Worm (Caenorhabditis elegans): ENCODE data around the gene fbxb-24.
A peak's percentile ranks its signal among the peaks of the same experiment; 100 is the strongest.
"Not testable (repeated sequence)": the region's sequence is repeated elsewhere in the genome, so short reads cannot be mapped to it uniquely, and the experiment has no call there.

The fbxb-24 gene

ce11 chrIII:11878751-11879150 is 30.0 kb upstream of the fbxb-24 start, which contains the start of gene Y56A3A.6:
Y56A3A.6 (minus strand) TSS chrIII:11878803.
- TF ChIP-seq ztf-16 (tag; optimal IDR thresholded peaks at IDR 0.05) (no peak), elt-2 (tag; optimal IDR thresholded peaks at IDR 0.05) (peak; percentile 79)

DNA sequence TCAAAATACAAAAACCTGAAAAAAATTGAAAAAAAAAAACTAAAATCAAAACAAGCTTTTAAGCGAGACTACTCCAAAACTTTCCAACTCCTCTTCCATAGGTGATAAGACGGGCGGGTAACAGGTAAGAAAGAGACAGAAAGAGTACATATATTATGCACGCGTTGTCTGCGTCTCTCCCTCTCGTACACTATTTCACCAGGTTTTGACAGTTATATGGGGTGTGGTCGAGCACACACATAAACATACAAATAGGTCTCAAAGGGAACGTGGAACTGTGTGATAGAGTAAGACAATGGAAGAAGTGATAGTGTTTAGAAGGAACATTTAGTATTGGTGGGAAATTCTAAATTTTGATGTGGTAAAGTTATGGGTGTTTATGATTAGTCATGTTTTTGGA is 27.2 kb upstream of the fbxb-24 start:
- TF ChIP-seq nhr-11 (tag; optimal IDR thresholded peaks at IDR 0.05) (no peak), elt-2 (tag; optimal IDR thresholded peaks at IDR 0.05) (peak; percentile 42), sox-4 (tag; optimal IDR thresholded peaks at IDR 0.05) (no peak), nhr-232 (tag; optimal IDR thresholded peaks at IDR 0.05) (no peak), eyg-1 (tag; optimal IDR thresholded peaks at IDR 0.05) (no peak), lim-6 (tag; optimal IDR thresholded peaks at IDR 0.05) (no peak), T23F11.4 (GFP tag; optimal IDR thresholded peaks at IDR 0.05) (no peak), dve-1 (tag; optimal IDR thresholded peaks at IDR 0.05) (no peak)

- TF ChIP-seq sox-2 (GFP tag; IDR thresholded peaks at IDR 0.05); pha-4 (tag; optimal IDR thresholded peaks at IDR 0.05); ceh-22 (tag; optimal IDR thresholded peaks at IDR 0.05): not testable (repeated sequence)
These were observed 25.1 kb upstream of the fbxb-24 start, which contains the start of gene fbxb-22 for ce11 chrIII:11883694-11884093. fbxb-22 (minus strand) TSS chrIII:11883754.

ce11 chrIII:11891335-11891734 is 17.4 kb upstream of the fbxb-24 start, which contains the start of gene faah-5:
faah-5 (minus strand) TSS chrIII:11891435.
- TF ChIP-seq unc-3 (GFP tag; conservative IDR thresholded peaks at IDR 0.05) (no peak), unc-3 (tag; optimal IDR thresholded peaks at IDR 0.05) (no peak), C08G9.2 (tag; optimal IDR thresholded peaks at IDR 0.05) (no peak), ceh-45 (GFP tag; IDR thresholded peaks at IDR 0.05) (no peak), K09A11.1 (tag; optimal IDR thresholded peaks at IDR 0.05; ENCODE audit: insufficient read depth) (no peak), ceh-9 (tag; optimal IDR thresholded peaks at IDR 0.05) (no peak)

ce11 chrIII:11892939-11893338 is 15.8 kb upstream of the fbxb-24 start, which contains the start of gene Y56A3A.41:
Y56A3A.41 (minus strand) TSS chrIII:11893039.
- TF ChIP-seq hlh-13 (GFP tag; optimal IDR thresholded peaks at IDR 0.05) (no peak), hlh-6 (tag; optimal IDR thresholded peaks at IDR 0.05) (no peak)

ce11 chrIII:11895504-11895903 is 13.3 kb upstream of the fbxb-24 start:
- no peak for TF ChIP-seq nhr-11 (tag; optimal IDR thresholded peaks at IDR 0.05)
- TF ChIP-seq rnt-1 (tag; optimal IDR thresholded peaks at IDR 0.05), result no peak
- peak; percentile 72 for TF ChIP-seq nfya-1 (tag; optimal IDR thresholded peaks at IDR 0.05)

DNA sequence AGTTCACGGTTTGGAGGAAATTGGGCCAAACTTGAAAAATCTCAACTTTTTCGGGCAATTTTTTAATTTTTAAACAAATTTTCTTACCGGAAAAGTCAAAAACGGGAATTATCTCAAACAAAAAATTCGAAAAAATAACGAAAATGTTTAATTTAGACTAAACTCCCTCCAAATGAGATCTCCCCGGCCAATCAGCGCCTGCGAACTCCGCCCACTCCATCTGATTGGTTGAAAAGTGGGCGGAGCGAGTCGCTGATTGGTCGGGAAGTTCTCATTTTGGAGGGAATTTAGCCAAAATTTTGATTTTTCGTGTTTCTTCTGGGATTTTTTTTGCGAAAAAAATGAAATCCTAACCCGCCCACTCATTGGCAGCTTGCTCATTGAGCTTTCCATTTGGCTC is 12.1 kb upstream of the fbxb-24 start:
- TF ChIP-seq elt-4 (tag; optimal IDR thresholded peaks at IDR 0.05) (no peak), nhr-11 (tag; optimal IDR thresholded peaks at IDR 0.05) (no peak), nfya-1 (tag; optimal IDR thresholded peaks at IDR 0.05) (peak; percentile 51)

- TF ChIP-seq pat-9 (tag; optimal IDR thresholded peaks at IDR 0.05) (no peak), fkh-10 (GFP tag; optimal IDR thresholded peaks at IDR 0.05) (no peak), ceh-19 (GFP tag; optimal IDR thresholded peaks at IDR 0.05) (no peak), ceh-34 (tag; optimal IDR thresholded peaks at IDR 0.05) (no peak), nhr-11 (tag; optimal IDR thresholded peaks at IDR 0.05) (no peak)
These were observed 10.6 kb upstream of the fbxb-24 start, which contains the start of gene tsen-2 for ce11 chrIII:11898169-11898568. tsen-2 (minus strand) TSS chrIII:11898269.

Data from whole organism, late embryonic.